Worm (Caenorhabditis elegans) whole organism, mixed stage, embryonic: ENCODE measurements around the gene hsp-16.41.

Source experiments
- blmp-1 ChIP-seq: fragments of 150-350 bp; optimal IDR thresholded peaks from 2 replicates; lab custom pipeline; 2014; ENCODE audit warnings: missing biosample characterization, missing genetic modification characterization
- cnd-1 ChIP-seq: fragments of 200-800 bp; sonication (Bioruptor generic); optimal IDR thresholded peaks from 2 replicates; lab custom pipeline; 2018; ENCODE audit warnings: mild to moderate bottlenecking, missing genetic modification characterization, missing compliant biosample characterization
- hlh-1 ChIP-seq: fragments of 150-350 bp; optimal IDR thresholded peaks from 2 replicates; lab custom pipeline; 2014; ENCODE audit warnings: missing biosample characterization, missing genetic modification reagents, missing genetic modification characterization
- lin-13 ChIP-seq: fragments of 150-350 bp; optimal IDR thresholded peaks from 2 replicates; lab custom pipeline; 2014; ENCODE audit warnings: missing biosample characterization, missing genetic modification characterization
- nhr-76 ChIP-seq: sonication (generic microtip); optimal IDR thresholded peaks from 2 replicates; lab custom pipeline; 2017; ENCODE audit warnings: missing biosample characterization, missing genetic modification characterization
- pha-4 ChIP-seq: fragments of 150-350 bp; optimal IDR thresholded peaks from 2 replicates; lab custom pipeline; 2018; ENCODE audit warnings: missing biosample characterization, missing genetic modification reagents, missing genetic modification characterization
- snpc-4 ChIP-seq: fragments of 150-350 bp; optimal IDR thresholded peaks from 2 replicates; lab custom pipeline; 2014; ENCODE audit warnings: missing biosample characterization, missing genetic modification characterization
- unc-39 ChIP-seq: fragments of 150-350 bp; optimal IDR thresholded peaks from 2 replicates; lab custom pipeline; 2014; ENCODE audit warnings: missing biosample characterization, missing genetic modification characterization
- unc-62 ChIP-seq: fragments of 150-350 bp; optimal IDR thresholded peaks from 2 replicates; lab custom pipeline; 2014; ENCODE audit warnings: missing biosample characterization, missing genetic modification reagents, missing genetic modification characterization
- ztf-11 ChIP-seq: fragments of 150-350 bp; optimal IDR thresholded peaks from 2 replicates; lab custom pipeline; 2014; ENCODE audit warnings: missing biosample characterization, missing genetic modification characterization

- TF ChIP-seq unc-62 (GFP tag; lab: Kevin White, UChicago): no peak
- no peak for TF ChIP-seq ztf-11 (tag; lab: Kevin White, UChicago)
- no peak for TF ChIP-seq cnd-1 (tag; lab: Kevin White, UChicago)
- no peak for TF ChIP-seq lin-13
- no peak for TF ChIP-seq blmp-1 (tag; lab: Kevin White, UChicago)
- no peak for TF ChIP-seq hlh-1 (tag; lab: Kevin White, UChicago)
- TF ChIP-seq snpc-4 (tag; lab: Kevin White, UChicago): no peak
- TF ChIP-seq unc-39 (tag; lab: Kevin White, UChicago): no peak
- no peak for TF ChIP-seq pha-4 (tag; lab: Kevin White, UChicago)
- TF ChIP-seq nhr-76 (tag; lab: Kevin White, UChicago): no peak
Measured at ce11 chrV:1811035-1811434, 6.1 kb downstream of the hsp-16.41 start, which contains the start of gene Y46H3A.4.
